Worm (Caenorhabditis elegans): ENCODE measurements around the gene nhr-167.
"Not testable (repeated sequence)": the region's sequence is repeated elsewhere in the genome, so short reads cannot be mapped to it uniquely, and the experiment has no call there.

DNA sequence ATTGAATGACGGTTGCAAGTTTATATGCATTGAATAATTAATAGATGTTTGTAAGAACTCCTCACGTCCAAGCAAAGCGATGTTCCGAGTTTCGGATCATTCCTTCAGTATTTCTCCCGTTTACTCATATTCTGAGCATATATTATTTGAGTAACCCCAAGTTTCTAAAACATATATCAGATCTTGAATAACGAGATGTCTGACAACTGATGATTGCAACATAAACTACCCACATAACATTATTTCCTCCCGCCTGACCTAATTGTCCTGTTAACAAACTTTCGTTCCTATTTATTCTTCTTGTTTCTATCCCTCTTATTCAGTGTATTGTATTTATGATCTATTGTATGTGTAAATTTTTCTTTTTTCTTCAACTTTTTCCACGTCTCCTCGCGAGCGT, 20.8 kb downstream of the nhr-167 start, which contains the start of gene C49F5.13:
- not testable (repeated sequence) for TF ChIP-seq R02D3.7 (tag; optimal IDR thresholded peaks at IDR 0.05); aly-2 (tag; optimal IDR thresholded peaks at IDR 0.05); sma-3 (GFP tag; optimal IDR thresholded peaks at IDR 0.05); fos-1 (tag; optimal IDR thresholded peaks at IDR 0.05); unc-39 (tag; optimal IDR thresholded peaks at IDR 0.05); blmp-1 (tag; optimal IDR thresholded peaks at IDR 0.05; ENCODE audit: insufficient read depth); nhr-12 (tag; optimal IDR thresholded peaks at IDR 0.05); egl-27 (tag; optimal IDR thresholded peaks at IDR 0.05); C34F6.9 (tag; optimal IDR thresholded peaks at IDR 0.05); ztf-1 (GFP tag; conservative IDR thresholded peaks at IDR 0.05); lsy-2 (tag; optimal IDR thresholded peaks at IDR 0.05); ztf-4 (tag; optimal IDR thresholded peaks at IDR 0.05); snpc-4 (tag; optimal IDR thresholded peaks at IDR 0.05); nhr-10 (tag; optimal IDR thresholded peaks at IDR 0.05)
